Fruit fly (Drosophila melanogaster) whole organism, embryonic: ENCODE results near the gene brun.

ENCODE experiments used
- Blimp-1 ChIP-seq: fragments of 200-800 bp; sonication (Bioruptor generic); optimal IDR thresholded peaks from 3 replicates; lab custom pipeline; 2018; ENCODE audit warnings: missing biosample characterization, missing genetic modification characterization, mild to moderate bottlenecking, moderate library complexity, missing genetic modification reagents
- CG10959 ChIP-seq: fragments of 200-800 bp; sonication (Bioruptor generic); IDR thresholded peaks from 2 replicates; pipeline ENCODE4 v1.3.6; 2022; ENCODE audit warnings: missing biosample characterization, missing genetic modification characterization
- CG11723 ChIP-seq: fragments of 200-800 bp; sonication (Bioruptor generic); optimal IDR thresholded peaks from 2 replicates; lab custom pipeline; 2017; ENCODE audit warnings: missing biosample characterization, mild to moderate bottlenecking, missing genetic modification characterization
- CG12391 ChIP-seq: fragments of 200-800 bp; sonication (Bioruptor generic); optimal IDR thresholded peaks from 3 replicates; lab custom pipeline; 2018; ENCODE audit warnings: missing biosample characterization, mild to moderate bottlenecking, missing genetic modification characterization, moderate library complexity
- CG13287 ChIP-seq: fragments of 200-800 bp; sonication (Bioruptor generic); IDR thresholded peaks from 2 replicates; pipeline ENCODE4 v1.3.6; 2022; ENCODE audit warnings: missing biosample characterization, missing genetic modification characterization; ENCODE audit not compliant: partially characterized antibody
- CG13296 ChIP-seq: fragments of 200-800 bp; sonication (Bioruptor generic); optimal IDR thresholded peaks from 3 replicates; lab custom pipeline; 2018; ENCODE audit warnings: missing biosample characterization, mild to moderate bottlenecking, missing genetic modification characterization
- CG2889 ChIP-seq: fragments of 200-800 bp; sonication (Bioruptor generic); IDR thresholded peaks from 3 replicates; pipeline ENCODE4 v1.3.6; 2022; ENCODE audit warnings: missing biosample characterization, missing genetic modification characterization
- CG32767 ChIP-seq: fragments of 200-800 bp; sonication (Bioruptor generic); IDR thresholded peaks from 2 replicates; pipeline ENCODE4 v1.3.6; 2022; ENCODE audit warnings: missing biosample characterization, missing genetic modification characterization
- CG32772 ChIP-seq: fragments of 200-800 bp; sonication (Bioruptor generic); IDR thresholded peaks from 2 replicates; pipeline ENCODE4 v1.3.6; 2022; ENCODE audit warnings: missing biosample characterization, missing genetic modification characterization
- CG3726 ChIP-seq: fragments of 200-800 bp; sonication (Bioruptor generic); IDR thresholded peaks from 3 replicates; pipeline ENCODE4, ENCODE4 v1.3.6; 2022; ENCODE audit warnings: missing biosample characterization, missing genetic modification characterization
- CG5180 ChIP-seq: fragments of 200-800 bp; sonication (Bioruptor generic); optimal IDR thresholded peaks from 3 replicates; lab custom pipeline; 2017; ENCODE audit warnings: missing biosample characterization, missing genetic modification characterization, mild to moderate bottlenecking, moderate library complexity, missing genetic modification reagents
- CG5953 ChIP-seq: fragments of 200-800 bp; sonication (Bioruptor generic); IDR thresholded peaks from 2 replicates; pipeline ENCODE4 v1.3.6; 2022; ENCODE audit warnings: missing biosample characterization, missing genetic modification characterization
- CG6254 ChIP-seq: fragments of 200-800 bp; sonication (Bioruptor generic); optimal IDR thresholded peaks from 3 replicates; lab custom pipeline; 2017; ENCODE audit warnings: mild to moderate bottlenecking, missing biosample characterization, missing genetic modification reagents, missing genetic modification characterization
- CG7357 ChIP-seq: fragments of 200-800 bp; sonication (Bioruptor generic); IDR thresholded peaks from 3 replicates; pipeline ENCODE4 v1.3.6; 2022; ENCODE audit warnings: missing biosample characterization, missing genetic modification characterization
- CG9215 ChIP-seq: fragments of 200-800 bp; sonication (Bioruptor generic); IDR thresholded peaks from 2 replicates; pipeline ENCODE4 v1.3.6; 2022; ENCODE audit warnings: missing biosample characterization, missing genetic modification characterization
- D19A ChIP-seq: fragments of 200-800 bp; optimal IDR thresholded peaks from 3 replicates; lab custom pipeline; 2019; ENCODE audit warnings: missing biosample characterization, mild to moderate bottlenecking, missing genetic modification characterization, moderate library complexity
- Deaf1 ChIP-seq: fragments of 200-800 bp; optimal IDR thresholded peaks from 3 replicates; lab custom pipeline; 2019; ENCODE audit warnings: missing biosample characterization, mild to moderate bottlenecking, missing genetic modification characterization, moderate library complexity
- Dfd ChIP-seq, 2 experiments: fragments of >200 bp; optimal IDR thresholded peaks; 2 replicates each; lab custom pipeline; 2017; ENCODE audit warnings: missing biosample characterization in 2 of 2, missing genetic modification characterization in 2 of 2
- Ets65A ChIP-seq: fragments of 200-800 bp; sonication (Bioruptor generic); peaks from one replicate; lab custom pipeline; 2016; ENCODE audit warnings: missing biosample characterization, missing genetic modification characterization
- Gug ChIP-seq: fragments of 200-800 bp; sonication (Bioruptor generic); IDR thresholded peaks from 4 replicates; pipeline ENCODE4 v1.3.6; 2022; ENCODE audit warnings: missing biosample characterization, missing genetic modification characterization
- Hr78 ChIP-seq, 2 experiments: fragments of 200-800 bp in 1 of 2; fragments of >200 bp in 1 of 2; sonication (Bioruptor generic) in 1 of 2; optimal IDR thresholded peaks; 2 replicates each; lab custom pipeline; 2017 to 2019; ENCODE audit warnings: missing biosample characterization in 2 of 2, missing genetic modification characterization in 2 of 2, mild to moderate bottlenecking in 1 of 2, moderate library complexity in 1 of 2
- NC2α ChIP-seq: fragments of 200-800 bp; sonication (Bioruptor generic); optimal IDR thresholded peaks from 2 replicates; lab custom pipeline; 2016; ENCODE audit warnings: missing biosample characterization, missing genetic modification characterization
- Spps ChIP-seq: fragments of 200-800 bp; sonication (Bioruptor generic); optimal IDR thresholded peaks from 2 replicates; lab custom pipeline; 2018; ENCODE audit warnings: missing biosample characterization, mild to moderate bottlenecking, missing genetic modification characterization
- Xbp1 ChIP-seq: fragments of 200-800 bp; sonication (Bioruptor generic); optimal IDR thresholded peaks from 3 replicates; lab custom pipeline; 2016; ENCODE audit warnings: missing biosample characterization, mild to moderate bottlenecking, missing genetic modification characterization
- ac ChIP-seq: fragments of 200-800 bp; sonication (Bioruptor generic); optimal IDR thresholded peaks from 3 replicates; lab custom pipeline; 2017; ENCODE audit warnings: missing biosample characterization, mild to moderate bottlenecking, missing genetic modification characterization
- bcd ChIP-seq: fragments of 200-800 bp; sonication (Bioruptor generic); optimal IDR thresholded peaks from 2 replicates; lab custom pipeline; 2017; ENCODE audit warnings: missing biosample characterization, mild to moderate bottlenecking, missing genetic modification characterization
- chinmo ChIP-seq: fragments of 200-800 bp; sonication (Bioruptor generic); IDR thresholded peaks from 4 replicates; pipeline ENCODE4 v1.3.6; 2022; ENCODE audit warnings: missing biosample characterization, missing genetic modification characterization; ENCODE audit not compliant: partially characterized antibody
- croc ChIP-seq: fragments of 200-800 bp; sonication (Bioruptor generic); conservative IDR thresholded peaks from 3 replicates; pipeline ENCODE4 v1.3.6; 2022; ENCODE audit warnings: missing biosample characterization, missing genetic modification characterization
- crp ChIP-seq, 2 experiments: fragments of 200-800 bp; sonication (Bioruptor generic); optimal IDR thresholded peaks; 2 replicates in 1 of 2; 3 replicates in 1 of 2; lab custom pipeline; 2017; ENCODE audit warnings: missing biosample characterization in 2 of 2, missing genetic modification characterization in 2 of 2, mild to moderate bottlenecking in 1 of 2, moderate library complexity in 1 of 2
- ewg ChIP-seq: fragments of 200-800 bp; sonication (Bioruptor generic); optimal IDR thresholded peaks from 3 replicates; lab custom pipeline; 2017; ENCODE audit warnings: mild to moderate bottlenecking, missing biosample characterization, missing genetic modification reagents, missing genetic modification characterization
- fd3F ChIP-seq: fragments of 200-800 bp; sonication (Bioruptor generic); optimal IDR thresholded peaks from 2 replicates; lab custom pipeline; 2018; ENCODE audit warnings: missing biosample characterization, mild to moderate bottlenecking, missing genetic modification characterization, moderate library complexity
- fd96Cb ChIP-seq: fragments of 200-800 bp; sonication (Bioruptor generic); optimal IDR thresholded peaks from 2 replicates; lab custom pipeline; 2018; ENCODE audit warnings: missing biosample characterization, mild to moderate bottlenecking, missing genetic modification characterization, moderate library complexity
- fru ChIP-seq: fragments of >200 bp; optimal IDR thresholded peaks from 2 replicates; lab custom pipeline; 2017
- hb ChIP-seq: fragments of 200-800 bp; sonication (Bioruptor generic); IDR thresholded peaks from 3 replicates; pipeline ENCODE4 v1.3.6; 2022; ENCODE audit warnings: missing biosample characterization, missing genetic modification characterization; ENCODE audit not compliant: partially characterized antibody
- jing ChIP-seq: fragments of 200-800 bp; sonication (Bioruptor generic); optimal IDR thresholded peaks from 2 replicates; lab custom pipeline; 2018; ENCODE audit warnings: missing biosample characterization, mild to moderate bottlenecking, missing genetic modification characterization
- ken ChIP-seq: fragments of 200-800 bp; sonication (Bioruptor generic); IDR thresholded peaks from 3 replicates; pipeline ENCODE4 v1.3.6; 2022; ENCODE audit warnings: missing biosample characterization, missing genetic modification characterization
- lmd ChIP-seq: fragments of 200-800 bp; sonication (Bioruptor generic); IDR thresholded peaks from 2 replicates; pipeline ENCODE4 v1.3.6; 2022; ENCODE audit warnings: missing biosample characterization, missing genetic modification characterization
- mam ChIP-seq: fragments of 200-800 bp; sonication (Bioruptor generic); optimal IDR thresholded peaks from 3 replicates; lab custom pipeline; 2016; ENCODE audit warnings: missing biosample characterization, missing genetic modification characterization
- pan ChIP-seq, 4 experiments: fragments of >200 bp in 3 of 4; fragments of 200-800 bp in 1 of 4; sonication (Bioruptor generic) in 1 of 4; optimal IDR thresholded peaks in 3 of 4; IDR thresholded peaks in 1 of 4; 2 replicates each; pipeline versions ENCODE4 v1.3.6 to Lab custom; 2017 to 2022; ENCODE audit warnings: missing biosample characterization in 2 of 4, missing genetic modification characterization in 2 of 4, mixed read lengths in 1 of 4
- ro ChIP-seq: fragments of 200-800 bp; sonication (Bioruptor generic); IDR thresholded peaks from 2 replicates; pipeline ENCODE4 v1.3.6; 2022; ENCODE audit warnings: missing biosample characterization, missing genetic modification characterization
- salm ChIP-seq: fragments of 200-800 bp; sonication (Bioruptor generic); optimal IDR thresholded peaks from 2 replicates; lab custom pipeline; 2018; ENCODE audit warnings: missing biosample characterization, mild to moderate bottlenecking, missing genetic modification characterization
- sr ChIP-seq: fragments of 200-800 bp; sonication (Bioruptor generic); IDR thresholded peaks from 3 replicates; pipeline ENCODE4 v1.3.6; 2022; ENCODE audit warnings: missing biosample characterization, missing genetic modification characterization
- usp ChIP-seq: fragments of >200 bp; optimal IDR thresholded peaks from 2 replicates; lab custom pipeline; 2017; ENCODE audit warnings: missing biosample characterization, missing genetic modification characterization
- vvl ChIP-seq: fragments of 200-800 bp; sonication (Bioruptor generic); IDR thresholded peaks from 2 replicates; pipeline ENCODE4 v1.3.6; 2022; ENCODE audit warnings: missing biosample characterization, missing genetic modification characterization
- z ChIP-seq: fragments of 200-800 bp; sonication (Bioruptor generic); IDR thresholded peaks from 3 replicates; pipeline ENCODE4 v1.3.6; 2022; ENCODE audit warnings: missing biosample characterization, missing genetic modification characterization

Gene brun

DNA sequence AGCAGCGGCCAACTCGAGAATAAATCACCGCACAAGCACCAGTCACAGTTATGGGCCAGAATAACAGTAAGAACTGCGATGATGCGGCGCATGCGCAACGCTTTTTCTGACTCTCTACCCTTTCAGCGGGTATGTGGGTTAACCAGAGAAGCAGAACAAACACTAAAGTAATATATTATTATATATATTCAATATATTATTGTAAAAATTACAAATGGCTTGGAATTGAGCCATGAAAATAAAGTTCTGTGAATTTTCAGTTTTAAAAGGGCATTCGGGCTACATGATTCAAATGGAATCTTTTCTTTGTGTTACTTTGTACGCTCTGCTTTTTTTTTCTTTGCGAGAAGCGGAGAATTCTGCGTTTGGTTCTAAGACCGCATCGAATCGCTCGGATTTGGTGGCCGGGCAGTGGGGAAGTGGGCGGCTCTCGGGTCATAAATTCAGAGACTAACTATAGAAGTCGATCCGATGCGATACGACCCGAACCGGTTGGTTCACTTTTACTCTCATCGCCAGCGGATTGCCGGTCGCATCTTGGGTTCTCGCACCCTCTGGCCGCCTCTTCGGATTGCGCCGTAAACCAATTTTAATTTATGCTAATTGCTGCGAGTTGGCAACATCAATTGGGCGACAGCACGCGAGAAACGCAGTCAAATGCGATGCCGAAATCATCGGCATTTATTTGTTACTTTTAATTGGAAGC is 44.7 kb upstream of the brun start (continued):
- TF ChIP-seq CG10959 (GFP tag; lab: Robert Waterston, UW) (0 out of 2 replicates have a peak, but pooled peaks have one; percentile 8), CG5953 (GFP tag; lab: Robert Waterston, UW) (no peak), Gug (GFP tag; lab: Robert Waterston, UW) (peak; percentile 4; the same call in 1 of the 4 replicates), ewg (GFP tag; lab: Kevin White, UChicago) (no peak), D19A (tag; lab: Kevin White, UChicago) (peak; percentile 84), bcd (GFP tag; lab: Kevin White, UChicago) (peak; percentile 22), fd96Cb (tag; lab: Kevin White, UChicago) (peak; percentile 6), Blimp-1 (GFP tag; lab: Kevin White, UChicago) (peak; percentile 89), croc (peak; percentile 36; the same call in 2 of the 3 replicates), CG9215 (peak; percentile 49), CG7357 (GFP tag; lab: Robert Waterston, UW) (0 out of 3 replicates have a peak, but pooled peaks have one; percentile 21), fd3F (GFP tag; lab: Kevin White, UChicago) (peak; percentile 40), lmd (peak; percentile 46; the same call in 1 of the 2 replicates), Deaf1 (tag; lab: Kevin White, UChicago) (peak; percentile 43), CG12391 (tag; lab: Kevin White, UChicago) (no peak)

DNA sequence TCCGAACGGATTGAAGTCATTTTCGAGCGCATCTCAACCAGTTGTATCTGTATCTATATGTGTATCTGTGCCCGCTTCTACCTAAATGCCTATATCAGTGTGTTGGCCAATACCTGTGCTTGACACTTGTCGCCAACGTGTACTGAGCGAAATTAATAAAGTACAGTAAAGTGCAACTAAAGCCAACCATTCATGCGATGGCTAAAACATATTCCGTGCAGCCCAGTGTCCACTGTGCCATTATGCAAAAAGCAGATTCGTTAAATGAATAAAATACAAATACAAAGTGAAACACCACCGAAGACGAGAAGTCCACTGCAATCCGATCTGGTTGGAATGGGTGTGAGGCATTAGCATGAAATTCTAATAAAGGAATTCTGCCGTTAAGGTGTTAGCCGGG is 39.1 kb upstream of the brun start:
- TF ChIP-seq CG13287 (GFP tag; lab: Robert Waterston, UW) = no peak
- peak; percentile 80 for TF ChIP-seq Ets65A (GFP tag; lab: Kevin White, UChicago)
- no peak for TF ChIP-seq pan (optimal IDR thresholded peaks at IDR 0.05; lab: Kevin White, UChicago)
- peak in 1 of 2 experiments; percentile 23 for TF ChIP-seq pan (GFP tag; optimal IDR thresholded peaks at IDR 0.05 in 1 of 2, IDR thresholded peaks at IDR 0.05 in 1 of 2)
- TF ChIP-seq CG5180 = peak; percentile 42
- no peak for TF ChIP-seq ro (GFP tag; lab: Robert Waterston, UW)
- peak; percentile 21; the same call in 1 of the 2 replicates for TF ChIP-seq vvl
- TF ChIP-seq mam (GFP tag; lab: Kevin White, UChicago) = no peak
- TF ChIP-seq crp (GFP tag; optimal IDR thresholded peaks at IDR 0.05; lab: Kevin White, UChicago) = no peak

DNA sequence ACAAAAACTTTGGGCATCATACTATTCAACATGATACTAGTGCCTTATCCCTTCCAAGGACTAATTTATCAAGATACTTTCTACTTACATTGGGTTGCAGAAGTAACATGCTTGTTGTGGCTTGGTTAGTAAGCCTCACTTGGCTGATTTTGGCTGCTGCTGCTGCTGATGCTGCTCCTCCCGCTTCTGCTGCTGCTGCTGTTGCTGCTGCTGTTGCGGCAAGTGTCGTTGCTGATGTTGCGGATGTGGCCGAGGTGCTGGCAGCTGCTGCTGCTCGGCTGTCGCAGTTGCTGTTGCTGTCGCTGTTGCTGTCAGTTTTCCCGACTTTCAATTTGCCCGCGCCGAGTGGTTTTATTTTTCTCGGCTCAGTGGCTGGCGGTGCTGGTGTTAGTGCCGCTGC is 34.1 kb upstream of the brun start:
- TF ChIP-seq Xbp1 (GFP tag; lab: Kevin White, UChicago) (no peak), usp (GFP tag; lab: Kevin White, UChicago) (no peak), Dfd (GFP tag; optimal IDR thresholded peaks at IDR 0.05; lab: Kevin White, UChicago) (peak in 1 of 2 experiments; percentile 59)
- TF ChIP-seq, all 482 proteins: peak for 1

DNA sequence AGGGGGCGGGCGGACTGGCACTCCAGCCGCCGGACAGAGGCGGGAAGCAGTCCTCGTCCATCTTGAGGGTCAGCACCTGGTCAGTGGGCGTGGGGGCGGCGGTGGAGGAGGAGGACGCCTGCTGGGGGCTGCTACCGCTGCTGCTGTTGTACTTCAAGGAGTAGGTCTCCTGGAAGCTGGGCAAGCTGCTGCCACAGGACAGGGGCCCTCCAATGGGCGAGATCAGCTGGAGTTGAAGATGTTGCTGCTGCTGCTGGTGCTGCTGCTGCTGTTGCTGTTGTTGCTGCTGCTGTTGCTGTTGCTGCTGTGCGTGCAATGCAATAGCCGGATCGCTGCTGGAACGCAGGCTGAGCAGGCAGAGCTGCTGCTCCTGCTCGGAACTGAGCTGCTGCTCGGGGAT is 32.7 kb upstream of the brun start:
- TF ChIP-seq CG32772 (GFP tag; lab: Robert Waterston, UW) = no peak
- TF ChIP-seq CG6254 (GFP tag; lab: Kevin White, UChicago) = no peak
- TF ChIP-seq ac (GFP tag; lab: Kevin White, UChicago) = no peak
- TF ChIP-seq CG11723 (GFP tag; lab: Kevin White, UChicago) = no peak
- TF ChIP-seq chinmo (GFP tag; lab: Robert Waterston, UW) = no peak
- no peak for TF ChIP-seq hb
- TF ChIP-seq NC2α = no peak
- TF ChIP-seq CG13296 (GFP tag; lab: Kevin White, UChicago) = no peak
- TF ChIP-seq CG3726 (GFP tag; lab: Robert Waterston, UW) = no peak
- TF ChIP-seq CG32767 (GFP tag; lab: Robert Waterston, UW) = no peak
- TF ChIP-seq z (GFP tag; lab: Robert Waterston, UW) = no peak
- no peak for TF ChIP-seq CG2889 (GFP tag; lab: Robert Waterston, UW)
- no peak for TF ChIP-seq salm (tag; lab: Kevin White, UChicago)
- no peak for TF ChIP-seq ken
- no peak for TF ChIP-seq fd3F (GFP tag; lab: Kevin White, UChicago)
- no peak for TF ChIP-seq Hr78 (GFP tag; optimal IDR thresholded peaks at IDR 0.05; lab: Kevin White, UChicago)
- TF ChIP-seq fru (lab: Kevin White, UChicago) = no peak
- no peak for TF ChIP-seq Spps (tag; lab: Kevin White, UChicago)
- TF ChIP-seq jing (GFP tag; lab: Kevin White, UChicago) = no peak
- TF ChIP-seq sr = no peak
